Worm (Caenorhabditis elegans) whole organism, L4 larva: ENCODE data around the gene F58H1.3.

Experiments used
- aly-2 ChIP-seq: sonication (generic microtip); optimal IDR thresholded peaks from 2 replicates; lab custom pipeline; 2018; ENCODE audit warnings: missing biosample characterization, missing genetic modification characterization
- mdl-1 ChIP-seq, 2 experiments: fragments of 150-350 bp in 1 of 2; sonication (generic microtip) in 1 of 2; optimal IDR thresholded peaks; 2 replicates each; lab custom pipeline; 2014 to 2017; ENCODE audit warnings: missing biosample characterization in 2 of 2, missing genetic modification characterization in 2 of 2

ce11 chrV:11946818-11947217, 13.0 kb downstream of the F58H1.3 start:
- no peak for TF ChIP-seq aly-2 (tag; lab: Kevin White, UChicago)
- TF ChIP-seq mdl-1 (tag; optimal IDR thresholded peaks at IDR 0.05; lab: Kevin White, UChicago): no peak
